Worm (Caenorhabditis elegans): ENCODE measurements around the gene zig-12.

Gene zig-12

ce11 chrX:8784234-8784633 lies 20.5 kb downstream of the zig-12 start, which contains the start of gene ZK721.3:
ZK721.3 (plus strand) TSS chrX:8784534.
- TF ChIP-seq W03F9.2 (tag; optimal IDR thresholded peaks at IDR 0.05): no peak
- TF ChIP-seq him-1 (tag; optimal IDR thresholded peaks at IDR 0.05): no peak
- no peak for TF ChIP-seq dao-5 (tag; optimal IDR thresholded peaks at IDR 0.05)

DNA sequence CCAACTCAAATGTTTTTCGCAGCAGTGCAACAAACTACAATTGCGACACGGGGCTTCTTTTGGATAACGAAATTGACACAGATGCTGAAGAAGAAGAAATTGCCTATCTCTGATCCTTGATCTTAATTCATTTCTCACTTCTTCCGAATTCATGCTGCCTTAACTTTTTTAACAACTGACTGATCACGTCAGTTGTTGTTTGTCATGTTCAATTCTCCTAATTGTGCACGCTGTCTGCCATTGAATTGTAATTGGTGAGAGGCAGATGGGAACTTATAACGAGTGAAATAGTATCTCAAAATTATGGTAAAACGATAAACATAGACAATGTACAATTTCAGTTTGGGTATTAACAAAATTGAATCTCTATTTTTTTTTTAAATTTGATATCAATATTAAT lies 23.0 kb downstream of the zig-12 start:
- TF ChIP-seq him-1 (tag; optimal IDR thresholded peaks at IDR 0.05) (no peak), W03F9.2 (tag; optimal IDR thresholded peaks at IDR 0.05) (no peak), dao-5 (tag; optimal IDR thresholded peaks at IDR 0.05) (no peak)

ce11 chrX:8787689-8788222 lies 24.0 kb downstream of the zig-12 start:
- no peak for TF ChIP-seq W03F9.2 (tag; optimal IDR thresholded peaks at IDR 0.05)

DNA sequence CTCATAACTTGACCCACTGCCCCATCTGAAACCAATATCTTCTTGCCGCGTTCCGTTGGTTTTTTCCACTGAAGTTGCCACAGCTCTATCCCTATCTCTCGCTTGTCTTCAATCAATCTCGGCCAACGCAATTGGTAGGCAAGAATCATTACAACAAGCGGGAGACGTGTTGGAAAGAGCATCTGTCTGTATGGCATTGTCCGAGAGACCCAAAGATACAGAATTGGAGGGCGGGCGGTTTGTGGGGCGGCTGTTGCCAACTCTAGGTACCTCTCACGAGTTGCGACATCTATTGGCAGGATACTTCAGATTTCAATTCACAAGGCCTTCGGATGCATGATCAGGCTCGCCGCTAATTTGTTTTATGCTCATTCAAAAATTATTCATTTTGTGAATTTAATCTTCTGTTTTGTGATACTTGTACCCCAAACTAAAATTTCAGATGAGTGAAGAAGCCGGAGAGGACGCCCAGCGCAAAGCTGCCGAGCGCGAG lies 25.4 kb downstream of the zig-12 start, which contains the start of gene unc-27:
unc-27 (plus strand) TSS at position 443 of the 493 bp plus-strand sequence.
- TF ChIP-seq dao-5 (tag; optimal IDR thresholded peaks at IDR 0.05): no peak
- no peak for TF ChIP-seq him-1 (tag; optimal IDR thresholded peaks at IDR 0.05)
- no peak for TF ChIP-seq W03F9.2 (tag; optimal IDR thresholded peaks at IDR 0.05)

DNA sequence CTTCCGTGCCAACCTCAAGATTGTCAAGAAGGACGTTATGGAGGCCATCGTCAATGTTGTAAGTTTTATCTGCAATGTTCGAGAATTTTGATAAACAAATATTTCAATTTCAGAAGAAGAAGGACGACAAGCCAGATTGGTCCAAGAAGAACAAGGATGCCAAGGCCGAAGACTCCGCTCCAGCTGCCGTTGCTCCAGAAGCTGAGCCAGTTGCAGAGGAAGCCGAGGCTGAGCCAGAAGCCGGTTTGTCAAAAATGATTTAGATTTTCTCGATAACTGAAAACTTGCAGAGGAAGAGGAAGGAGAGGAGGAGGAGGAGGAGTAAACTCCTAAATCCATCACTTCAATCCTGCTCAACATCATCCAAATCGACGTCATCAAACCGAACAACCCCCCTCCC lies 26.4 kb downstream of the zig-12 start:
- TF ChIP-seq W03F9.2 (tag; optimal IDR thresholded peaks at IDR 0.05) (no peak), him-1 (tag; optimal IDR thresholded peaks at IDR 0.05) (no peak), dao-5 (tag; optimal IDR thresholded peaks at IDR 0.05) (no peak)

ce11 chrX:8791821-8792220 lies 28.1 kb downstream of the zig-12 start, which contains the start of gene chup-1:
chup-1 (plus strand) TSS chrX:8792160.
- TF ChIP-seq him-1 (tag; optimal IDR thresholded peaks at IDR 0.05): no peak
- no peak for TF ChIP-seq dao-5 (tag; optimal IDR thresholded peaks at IDR 0.05)
- no peak for TF ChIP-seq W03F9.2 (tag; optimal IDR thresholded peaks at IDR 0.05)

ce11 chrX:8796699-8797282 lies 33.1 kb downstream of the zig-12 start, which contains the start of gene R04E5.7:
R04E5.7 (minus strand) TSS chrX:8797262.
- no peak for TF ChIP-seq W03F9.2 (tag; optimal IDR thresholded peaks at IDR 0.05)
- TF ChIP-seq dao-5 (tag; optimal IDR thresholded peaks at IDR 0.05): no peak
- no peak for TF ChIP-seq him-1 (tag; optimal IDR thresholded peaks at IDR 0.05)

DNA sequence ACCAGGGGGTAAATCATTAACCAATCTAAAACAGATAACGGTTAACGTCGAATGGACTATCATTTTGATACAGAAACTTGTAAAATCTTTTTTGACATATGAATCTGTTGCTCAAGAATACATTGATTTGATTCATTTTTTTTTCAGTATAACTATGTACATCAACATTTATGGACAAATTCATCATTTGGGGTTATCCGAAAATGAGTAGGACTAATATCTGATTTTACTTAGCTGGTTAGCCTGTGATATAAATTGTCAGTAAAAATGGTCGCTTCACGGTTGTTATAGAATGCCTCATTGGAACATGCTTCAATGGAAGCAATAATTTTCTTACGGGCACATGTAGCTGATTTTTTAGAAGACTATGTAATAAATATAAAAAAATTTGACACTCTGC lies 33.9 kb downstream of the zig-12 start:
- no peak for TF ChIP-seq W03F9.2 (tag; optimal IDR thresholded peaks at IDR 0.05)
- no peak for TF ChIP-seq him-1 (tag; optimal IDR thresholded peaks at IDR 0.05)
- no peak for TF ChIP-seq dao-5 (tag; optimal IDR thresholded peaks at IDR 0.05)

DNA sequence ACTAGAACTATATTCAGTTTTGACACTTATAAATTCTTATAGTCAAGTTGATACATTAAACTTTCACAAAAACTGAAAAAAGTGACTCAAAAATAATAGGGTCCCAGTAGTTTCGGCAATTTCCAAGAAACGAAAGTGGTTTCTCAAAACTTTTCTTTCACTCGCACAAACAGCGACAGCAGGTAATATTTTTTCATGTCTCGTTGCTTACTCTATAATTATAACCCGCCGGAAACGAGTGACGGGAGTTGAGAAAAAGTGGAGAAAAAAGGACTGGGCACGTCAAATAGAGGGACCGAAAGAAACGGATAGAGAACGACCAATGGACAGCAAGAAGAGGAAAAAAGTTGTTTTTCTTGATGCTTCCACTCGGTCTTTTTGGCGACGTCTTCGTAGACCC lies 36.2 kb downstream of the zig-12 start:
- TF ChIP-seq dao-5 (tag; optimal IDR thresholded peaks at IDR 0.05) (no peak), W03F9.2 (tag; optimal IDR thresholded peaks at IDR 0.05) (no peak), him-1 (tag; optimal IDR thresholded peaks at IDR 0.05) (no peak)

DNA sequence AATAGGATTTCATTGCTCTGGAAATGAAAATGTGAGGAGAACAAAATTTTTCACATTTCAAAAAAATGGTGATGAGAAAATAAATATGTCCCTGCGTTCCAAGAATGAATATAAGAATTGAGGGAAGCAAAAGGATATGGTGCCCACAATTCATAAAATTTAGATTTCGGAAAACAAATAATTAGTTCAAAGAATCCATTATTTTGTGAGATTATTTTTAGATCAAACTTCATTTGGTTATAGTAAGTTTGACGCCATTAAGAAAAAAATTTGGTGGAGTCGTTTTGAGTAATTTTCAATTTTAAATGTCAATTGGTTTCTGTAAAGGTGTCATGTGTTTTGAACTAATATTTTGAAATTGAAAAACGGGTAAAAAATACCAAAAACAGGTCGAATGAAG lies 36.6 kb downstream of the zig-12 start:
- TF ChIP-seq W03F9.2 (tag; optimal IDR thresholded peaks at IDR 0.05) (no peak), dao-5 (tag; optimal IDR thresholded peaks at IDR 0.05) (no peak), him-1 (tag; optimal IDR thresholded peaks at IDR 0.05) (no peak)

ce11 chrX:8800983-8801382 lies 37.3 kb downstream of the zig-12 start:
- TF ChIP-seq W03F9.2 (tag; optimal IDR thresholded peaks at IDR 0.05) (no peak), him-1 (tag; optimal IDR thresholded peaks at IDR 0.05) (peak; percentile 42)

DNA sequence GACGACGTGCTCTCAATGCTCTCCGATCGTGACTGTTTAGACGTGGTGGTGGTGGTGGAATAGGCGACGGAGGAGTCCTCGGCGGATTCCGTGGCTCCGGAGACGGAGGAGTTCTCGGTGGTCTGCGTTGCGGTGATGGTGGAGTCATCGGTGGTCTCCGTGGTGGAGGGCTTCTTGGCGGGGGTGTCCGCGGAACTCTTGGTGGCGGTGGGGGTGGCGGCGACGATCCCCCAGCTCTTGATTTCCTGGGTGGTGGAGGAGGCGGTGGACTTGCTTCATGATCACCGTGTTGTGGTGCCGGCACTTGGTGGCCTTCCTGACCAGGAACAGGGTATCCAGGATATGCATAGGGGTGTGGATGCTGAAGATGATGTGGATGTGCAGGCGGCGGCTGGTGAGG lies 41.8 kb downstream of the zig-12 start:
- TF ChIP-seq W03F9.2 (tag; optimal IDR thresholded peaks at IDR 0.05) (no peak), him-1 (tag; optimal IDR thresholded peaks at IDR 0.05) (no peak), dao-5 (tag; optimal IDR thresholded peaks at IDR 0.05) (no peak)

- TF ChIP-seq dao-5 (tag; optimal IDR thresholded peaks at IDR 0.05): no peak
- peak; percentile 90 for TF ChIP-seq him-1 (tag; optimal IDR thresholded peaks at IDR 0.05)
Observed at ce11 chrX:8806070-8806799, 42.5 kb downstream of the zig-12 start, which contains the start of gene R04E5.8. R04E5.8 (minus strand) TSS chrX:8806120.

DNA sequence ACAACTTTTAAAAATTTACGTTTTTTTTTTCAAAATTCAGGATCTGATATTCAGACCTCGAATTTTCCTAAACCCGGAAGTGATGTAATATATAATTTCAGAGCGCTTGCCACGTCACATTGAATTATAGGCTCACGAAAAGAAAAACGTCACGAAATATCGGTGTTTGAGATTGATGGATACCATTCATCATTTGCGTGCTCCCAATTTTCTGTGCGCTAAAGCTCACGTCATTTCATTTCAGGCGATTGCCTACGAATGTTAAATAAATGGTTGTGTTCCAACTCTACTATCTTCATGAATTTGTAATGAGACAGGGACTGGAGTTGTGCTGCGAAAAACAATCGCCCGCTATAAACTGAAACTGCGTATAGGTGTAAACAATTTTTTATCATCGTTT lies 45.0 kb downstream of the zig-12 start:
- TF ChIP-seq dao-5 (tag; optimal IDR thresholded peaks at IDR 0.05) (no peak), W03F9.2 (tag; optimal IDR thresholded peaks at IDR 0.05) (no peak), him-1 (tag; optimal IDR thresholded peaks at IDR 0.05) (no peak)

Measured in whole organism, L4/young adult.